Fruit fly (Drosophila melanogaster) whole organism, adult: ENCODE measurements around the gene Shawl.

Experiments used
- CG11617 ChIP-seq: fragments of 200-800 bp; sonication (Bioruptor generic); optimal IDR thresholded peaks from 2 replicates; lab custom pipeline; 2017; ENCODE audit warnings: mild to moderate bottlenecking, missing biosample characterization, missing genetic modification reagents, missing genetic modification characterization
- CG12768 ChIP-seq: fragments of 200-800 bp; sonication (Bioruptor generic); optimal IDR thresholded peaks from 2 replicates; lab custom pipeline; 2017; ENCODE audit warnings: missing biosample characterization, missing genetic modification characterization, mild to moderate bottlenecking, moderate library complexity, missing genetic modification reagents
- CG14711 ChIP-seq: fragments of 200-800 bp; sonication (Bioruptor generic); optimal IDR thresholded peaks from 2 replicates; lab custom pipeline; 2018; ENCODE audit warnings: missing biosample characterization, mild to moderate bottlenecking, missing genetic modification characterization, moderate library complexity
- CG1620 ChIP-seq: fragments of 200-800 bp; sonication (Bioruptor generic); optimal IDR thresholded peaks from 2 replicates; lab custom pipeline; 2016; ENCODE audit warnings: missing biosample characterization, missing genetic modification characterization
- CG33017 ChIP-seq: fragments of 200-800 bp; sonication (Bioruptor generic); optimal IDR thresholded peaks from 2 replicates; lab custom pipeline; 2018; ENCODE audit warnings: missing biosample characterization, mild to moderate bottlenecking, missing genetic modification characterization, moderate library complexity
- CG5204 ChIP-seq: fragments of 200-800 bp; sonication (Bioruptor generic); optimal IDR thresholded peaks from 2 replicates; lab custom pipeline; 2016; ENCODE audit warnings: missing biosample characterization, missing genetic modification characterization
- CG7045 ChIP-seq: fragments of 200-800 bp; sonication (Bioruptor generic); optimal IDR thresholded peaks from 2 replicates; lab custom pipeline; 2017; ENCODE audit warnings: missing biosample characterization, mild to moderate bottlenecking, missing genetic modification characterization
- CG7101 ChIP-seq: fragments of 200-800 bp; sonication (Bioruptor generic); optimal IDR thresholded peaks from 2 replicates; lab custom pipeline; 2018; ENCODE audit warnings: missing biosample characterization, mild to moderate bottlenecking, missing genetic modification characterization, moderate library complexity
- Clk ChIP-seq: fragments of 200-800 bp; sonication (Bioruptor generic); optimal IDR thresholded peaks from 2 replicates; lab custom pipeline; 2017; ENCODE audit warnings: missing biosample characterization, missing genetic modification characterization
- Crg-1 ChIP-seq: fragments of 200-800 bp; sonication (Bioruptor generic); optimal IDR thresholded peaks from 2 replicates; lab custom pipeline; 2016; ENCODE audit warnings: missing biosample characterization, missing genetic modification characterization
- Hr96 ChIP-seq: fragments of 200-800 bp; sonication (Bioruptor generic); optimal IDR thresholded peaks from 2 replicates; lab custom pipeline; 2016; ENCODE audit warnings: missing biosample characterization, missing genetic modification characterization
- Mnt ChIP-seq: fragments of 200-800 bp; sonication (Bioruptor generic); optimal IDR thresholded peaks from 2 replicates; lab custom pipeline; 2016; ENCODE audit warnings: missing biosample characterization, mild to moderate bottlenecking, missing genetic modification characterization
- bab1 ChIP-seq: fragments of 200-800 bp; sonication (Bioruptor generic); optimal IDR thresholded peaks from 3 replicates; lab custom pipeline; 2019; ENCODE audit warnings: missing biosample characterization, mild to moderate bottlenecking, missing genetic modification characterization, moderate library complexity
- cic ChIP-seq: fragments of 200-800 bp; sonication (Bioruptor generic); optimal IDR thresholded peaks from 2 replicates; lab custom pipeline; 2017; ENCODE audit warnings: missing biosample characterization, mild to moderate bottlenecking, missing genetic modification characterization, moderate library complexity
- cnc ChIP-seq, 2 experiments: fragments of >200 bp; optimal IDR thresholded peaks; 2 replicates each; lab custom pipeline; 2017
- kay ChIP-seq: fragments of 200-800 bp; sonication (Bioruptor generic); peaks from one replicate; lab custom pipeline; 2016; ENCODE audit warnings: missing biosample characterization, missing genetic modification characterization, borderline replicate concordance
- ovo ChIP-seq: fragments of 200-800 bp; sonication (Bioruptor generic); optimal IDR thresholded peaks from 2 replicates; lab custom pipeline; 2016; ENCODE audit warnings: missing biosample characterization, missing genetic modification characterization
- pad ChIP-seq: fragments of 200-800 bp; sonication (Bioruptor generic); optimal IDR thresholded peaks from 3 replicates; lab custom pipeline; 2017; ENCODE audit warnings: missing biosample characterization, missing genetic modification characterization, mild to moderate bottlenecking, moderate library complexity, missing genetic modification reagents
- tj ChIP-seq: fragments of 200-800 bp; sonication (Bioruptor generic); optimal IDR thresholded peaks from 3 replicates; lab custom pipeline; 2017; ENCODE audit warnings: missing biosample characterization, mild to moderate bottlenecking, missing genetic modification characterization, moderate library complexity
- toe ChIP-seq: fragments of 200-800 bp; sonication (Bioruptor generic); optimal IDR thresholded peaks from 2 replicates; lab custom pipeline; 2016; ENCODE audit warnings: missing biosample characterization, missing genetic modification characterization

Shawl gene

DNA sequence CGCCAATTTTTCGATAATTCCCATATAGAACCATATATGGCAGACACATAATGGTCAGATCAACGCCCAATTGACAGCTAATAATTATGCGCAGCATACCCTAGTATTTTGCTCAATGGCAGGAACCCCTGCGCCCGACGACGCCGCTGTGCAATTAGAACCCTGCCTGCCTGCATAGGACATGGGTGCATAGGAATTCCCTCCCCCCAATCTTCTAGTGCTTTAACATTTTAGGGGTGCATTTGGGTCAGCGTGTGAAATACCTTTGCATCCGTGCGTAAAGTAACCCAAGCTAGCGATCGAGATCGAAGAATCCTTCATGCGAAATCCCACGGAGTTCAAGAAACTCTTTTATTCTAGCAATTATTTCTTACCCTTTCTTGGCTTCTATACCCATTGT, 40.2 kb upstream of the Shawl start:
- TF ChIP-seq CG12768 (GFP tag; lab: Kevin White, UChicago) (no peak), Mnt (GFP tag; lab: Kevin White, UChicago) (no peak), Crg-1 (GFP tag; lab: Kevin White, UChicago) (no peak), tj (GFP tag; lab: Kevin White, UChicago) (no peak), CG14711 (tag; lab: Kevin White, UChicago) (no peak), Clk (GFP tag; lab: Kevin White, UChicago) (no peak), CG7101 (tag; lab: Kevin White, UChicago) (no peak), CG5204 (no peak), Hr96 (GFP tag; lab: Kevin White, UChicago) (no peak), ovo (no peak), CG1620 (GFP tag; lab: Kevin White, UChicago) (no peak), toe (GFP tag; lab: Kevin White, UChicago) (no peak), CG33017 (tag; lab: Kevin White, UChicago) (no peak), CG11617 (GFP tag; lab: Kevin White, UChicago) (no peak), kay (GFP tag; lab: Kevin White, UChicago) (no peak), pad (GFP tag; lab: Kevin White, UChicago) (no peak), cic (no peak)

DNA sequence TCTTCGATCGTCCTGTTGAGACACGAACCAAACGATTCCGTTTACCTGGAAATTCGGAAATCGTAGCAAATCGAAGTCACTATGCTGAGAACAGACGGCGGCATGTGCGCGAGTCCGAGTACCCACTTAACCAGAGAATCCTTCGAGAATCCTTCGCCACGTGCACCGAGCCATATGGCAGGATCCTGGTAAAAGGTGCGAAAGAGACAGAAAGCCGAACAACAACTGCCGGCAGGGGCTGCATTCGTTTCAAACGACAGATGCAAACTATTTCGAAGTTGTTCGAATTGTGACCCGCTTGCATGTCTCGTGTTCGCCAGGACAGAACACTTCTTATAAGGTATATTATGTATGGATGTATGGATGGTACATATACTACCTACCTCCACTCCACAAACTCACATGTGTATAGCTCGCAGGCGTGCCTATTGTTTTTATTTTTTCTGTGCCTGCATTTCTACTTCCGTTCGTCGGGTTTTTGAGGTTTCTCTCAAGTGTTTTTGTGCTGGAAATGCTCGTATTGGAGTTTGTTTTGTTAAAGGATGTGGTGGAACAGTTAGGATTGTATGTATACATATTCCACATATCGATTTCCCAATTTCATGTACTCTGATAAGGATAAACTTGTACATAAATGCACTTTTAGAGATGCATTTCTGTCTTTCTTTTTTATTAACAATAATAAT, 39.6 kb upstream of the Shawl start:
- TF ChIP-seq ovo, result no peak
- no peak for TF ChIP-seq cic
- no peak for TF ChIP-seq tj (GFP tag; lab: Kevin White, UChicago)
- TF ChIP-seq pad (GFP tag; lab: Kevin White, UChicago), result no peak
- TF ChIP-seq CG7045, result no peak
- TF ChIP-seq CG33017 (tag; lab: Kevin White, UChicago), result no peak
- no peak for TF ChIP-seq cnc (optimal IDR thresholded peaks at IDR 0.05; lab: Kevin White, UChicago)
- TF ChIP-seq CG5204, result no peak
- TF ChIP-seq CG11617 (GFP tag; lab: Kevin White, UChicago), result no peak
- no peak for TF ChIP-seq CG7101 (tag; lab: Kevin White, UChicago)
- TF ChIP-seq CG1620 (GFP tag; lab: Kevin White, UChicago), result no peak
- TF ChIP-seq bab1, result no peak
- TF ChIP-seq Hr96 (GFP tag; lab: Kevin White, UChicago), result no peak
- TF ChIP-seq CG14711 (tag; lab: Kevin White, UChicago), result no peak
- TF ChIP-seq toe (GFP tag; lab: Kevin White, UChicago), result no peak
- TF ChIP-seq kay (GFP tag; lab: Kevin White, UChicago), result no peak
- TF ChIP-seq Clk (GFP tag; lab: Kevin White, UChicago), result no peak
- TF ChIP-seq Mnt (GFP tag; lab: Kevin White, UChicago), result no peak
- no peak for TF ChIP-seq CG12768 (GFP tag; lab: Kevin White, UChicago)
- TF ChIP-seq Crg-1 (GFP tag; lab: Kevin White, UChicago), result no peak

DNA sequence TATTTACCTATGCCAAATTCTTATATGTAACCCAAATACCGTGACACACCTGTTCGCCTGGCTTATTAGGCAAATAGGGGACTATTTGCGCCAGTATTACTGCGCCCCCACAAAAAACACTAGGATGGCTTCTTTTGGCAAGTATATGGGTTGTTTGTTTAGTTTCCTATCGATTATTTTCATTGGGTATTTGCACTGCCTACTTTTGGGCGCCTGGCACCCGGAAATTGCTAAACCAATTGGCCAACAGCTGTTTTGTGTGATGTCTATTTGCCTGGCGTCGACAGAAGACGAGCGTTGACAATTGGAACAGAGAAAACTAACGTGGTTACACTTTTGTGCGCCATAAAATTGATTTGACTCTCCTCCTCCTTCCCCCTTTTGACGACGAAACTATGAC, 38.0 kb upstream of the Shawl start:
- TF ChIP-seq CG7045 (no peak), CG5204 (no peak), bab1 (no peak), CG11617 (GFP tag; lab: Kevin White, UChicago) (no peak), Hr96 (GFP tag; lab: Kevin White, UChicago) (no peak), Mnt (GFP tag; lab: Kevin White, UChicago) (no peak), CG12768 (GFP tag; lab: Kevin White, UChicago) (no peak)

DNA sequence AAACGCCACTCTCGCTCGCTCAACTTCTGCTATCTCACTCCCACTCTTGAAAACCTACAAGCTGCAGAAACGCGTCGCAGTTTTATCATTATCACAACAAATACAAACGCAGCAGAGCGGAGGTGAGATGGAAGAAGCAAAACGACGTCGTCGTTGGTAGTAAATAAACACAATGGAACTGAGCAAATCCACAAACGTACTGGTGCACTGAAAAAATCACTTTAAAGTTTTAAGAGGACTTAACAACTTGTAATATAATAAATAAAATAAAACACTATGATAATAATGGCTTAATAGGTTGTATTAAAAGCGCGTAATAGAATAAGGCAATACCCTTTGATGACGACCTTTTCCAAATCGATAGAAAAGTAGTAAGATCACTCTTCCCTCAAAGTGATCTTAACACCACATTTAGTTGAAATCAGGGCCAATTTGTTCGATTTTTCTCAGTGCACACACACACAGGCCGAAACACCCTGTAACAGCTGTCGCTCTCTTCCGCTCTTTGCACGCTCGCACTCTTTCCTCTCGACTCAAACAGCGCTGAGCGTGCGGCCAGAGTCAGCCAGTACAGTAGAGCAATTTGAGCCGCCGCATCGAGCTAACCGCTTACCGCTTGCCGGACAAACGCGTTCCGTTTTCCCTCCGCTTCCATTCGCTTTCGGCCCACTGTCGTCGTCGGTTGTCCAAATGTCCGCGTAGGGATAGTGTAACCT, 34.5 kb upstream of the Shawl start:
- TF ChIP-seq pad (GFP tag; lab: Kevin White, UChicago), result peak; percentile 87
- peak; percentile 84 for TF ChIP-seq ovo
- TF ChIP-seq CG12768 (GFP tag; lab: Kevin White, UChicago), result peak; percentile 94
- peak; percentile 93 for TF ChIP-seq cic
- TF ChIP-seq CG7045, result peak; percentile 95
- TF ChIP-seq Hr96 (GFP tag; lab: Kevin White, UChicago), result peak; percentile 76
- TF ChIP-seq CG1620 (GFP tag; lab: Kevin White, UChicago), result peak; percentile 90
- peak; percentile 83 for TF ChIP-seq CG14711 (tag; lab: Kevin White, UChicago)
- peak; percentile 80 for TF ChIP-seq Mnt (GFP tag; lab: Kevin White, UChicago)
- TF ChIP-seq CG7101 (tag; lab: Kevin White, UChicago), result peak; percentile 95
- TF ChIP-seq cnc (optimal IDR thresholded peaks at IDR 0.05; lab: Kevin White, UChicago), result no peak
- TF ChIP-seq CG11617 (GFP tag; lab: Kevin White, UChicago), result peak; percentile 97
- TF ChIP-seq Crg-1 (GFP tag; lab: Kevin White, UChicago), result peak; percentile 88
- TF ChIP-seq CG33017 (tag; lab: Kevin White, UChicago), result peak; percentile 92
- TF ChIP-seq toe (GFP tag; lab: Kevin White, UChicago), result peak; percentile 88
- peak; percentile 95 for TF ChIP-seq Clk (GFP tag; lab: Kevin White, UChicago)
- TF ChIP-seq tj (GFP tag; lab: Kevin White, UChicago), result peak; percentile 74
- TF ChIP-seq CG5204, result peak; percentile 93
- TF ChIP-seq bab1, result peak; percentile 96
- TF ChIP-seq kay (GFP tag; lab: Kevin White, UChicago), result peak; percentile 95
